Fruit fly (Drosophila melanogaster): Measurements from ENCODE around the gene CG43886.
A peak's percentile ranks its signal among the peaks of the same experiment; 100 is the strongest.

CG43886 gene

DNA sequence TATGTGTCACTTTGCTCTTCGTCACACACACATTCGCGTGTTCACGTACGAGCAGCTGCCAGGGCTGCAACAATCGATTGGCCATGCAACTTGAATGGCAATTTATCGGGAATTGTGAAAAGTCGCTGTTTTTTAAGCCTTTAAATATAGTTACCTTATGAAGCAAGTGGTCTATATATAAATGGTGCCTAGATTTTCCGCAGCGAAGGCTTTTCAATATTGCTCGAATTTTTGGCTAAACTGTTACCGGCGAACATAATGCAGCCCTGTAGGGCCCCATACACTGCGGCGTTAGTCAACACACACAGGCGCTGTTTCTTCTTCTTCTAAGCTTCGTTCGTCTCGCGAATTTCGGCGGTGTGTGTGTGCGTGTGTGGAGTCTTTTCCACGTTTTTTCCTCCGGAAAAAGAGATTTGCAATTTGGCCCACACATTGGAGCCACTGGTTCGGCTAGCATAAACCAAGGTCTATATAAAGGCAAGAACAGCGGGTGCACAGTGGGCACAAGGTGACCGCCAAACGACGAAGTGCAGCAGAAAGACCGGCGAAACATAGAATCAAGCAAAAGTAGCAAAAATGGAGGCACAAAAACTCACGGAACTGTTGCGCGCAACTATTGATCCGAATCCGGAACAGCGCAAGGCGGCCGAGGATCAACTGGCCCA, 43.6 kb downstream of the CG43886 start, which contains the start of the genes Arp3 and msk:
Gene Arp3 (minus strand): TSS at position 39 of the 665 bp plus-strand sequence.
Gene msk (plus strand): TSS at position 316 of the 665 bp plus-strand sequence.
- peak; percentile 76 for TF ChIP-seq noc (tag; optimal IDR thresholded peaks at IDR 0.05)

- TF ChIP-seq noc (tag; optimal IDR thresholded peaks at IDR 0.05) = no peak
Observed at dm6 chr3L:8110171-8110570, 49.4 kb downstream of the CG43886 start, which contains the start of gene Nulp1. Gene Nulp1, plus strand, starts transcription at chr3L:8110368.
